Fruit fly (Drosophila melanogaster): Measurements from ENCODE around the gene mRpL22.

mRpL22 gene

dm6 chrX:16811213-16811749 lies 27.5 kb downstream of the mRpL22 start, which contains the start of gene CG4829 (continued):
- TF ChIP-seq CG9876 (GFP tag; optimal IDR thresholded peaks at IDR 0.05) (peak; percentile 31), NfI (GFP tag; optimal IDR thresholded peaks at IDR 0.05) (peak; percentile 91), run (tag; optimal IDR thresholded peaks at IDR 0.05) (peak; percentile 77), CG17568 (GFP tag; optimal IDR thresholded peaks at IDR 0.05) (peak; percentile 75), Nf-YB (GFP tag; optimal IDR thresholded peaks at IDR 0.05) (peak; percentile 62), chinmo (GFP tag; IDR thresholded peaks at IDR 0.05; ENCODE audit: partially characterized antibody) (no peak), zen (tag; optimal IDR thresholded peaks at IDR 0.05) (peak; percentile 79), Meics (GFP tag; optimal IDR thresholded peaks at IDR 0.05) (peak; percentile 86), grau (tag; optimal IDR thresholded peaks at IDR 0.05) (peak; percentile 87), chm (GFP tag; IDR thresholded peaks at IDR 0.05) (peak; percentile 87; the same call in 1 of the 2 replicates), Nf-YA (GFP tag; IDR thresholded peaks at IDR 0.05) (peak; percentile 72), CG4360 (GFP tag; IDR thresholded peaks at IDR 0.05) (peak; percentile 50), Opbp (GFP tag; IDR thresholded peaks at IDR 0.05; ENCODE audit: partially characterized antibody) (no peak), MBD-R2 (GFP tag; IDR thresholded peaks at IDR 0.05) (peak; percentile 68), CG3838 (GFP tag; optimal IDR thresholded peaks at IDR 0.05) (peak; percentile 45), Bgb (GFP tag; IDR thresholded peaks at IDR 0.05; ENCODE audit: partially characterized antibody) (no peak), ken (GFP tag; IDR thresholded peaks at IDR 0.05) (peak; percentile 81), CG7372 (GFP tag; IDR thresholded peaks at IDR 0.05) (peak; percentile 79), Mrtf (GFP tag; IDR thresholded peaks at IDR 0.05) (peak; percentile 87), gce (GFP tag; IDR thresholded peaks at IDR 0.05) (peak; percentile 86; the same call in 2 of the 3 replicates), Rfx (GFP tag; IDR thresholded peaks at IDR 0.05) (peak; percentile 94), sisA (GFP tag; IDR thresholded peaks at IDR 0.05) (peak; percentile 92), NC2β (GFP tag; optimal IDR thresholded peaks at IDR 0.05) (peak; percentile 66), yki (optimal IDR thresholded peaks at IDR 0.05) (no peak), trh (GFP tag; optimal IDR thresholded peaks at IDR 0.05) (peak; percentile 46), Sin3A (optimal IDR thresholded peaks at IDR 0.05) (no peak), CG11247 (GFP tag; IDR thresholded peaks at IDR 0.05) (peak; percentile 86), en (GFP tag; optimal IDR thresholded peaks at IDR 0.05) (peak; percentile 80), E2f1 (GFP tag; IDR thresholded peaks at IDR 0.05) (peak; percentile 85), Hand (GFP tag; optimal IDR thresholded peaks at IDR 0.05) (peak; percentile 67), CG9215 (GFP tag; IDR thresholded peaks at IDR 0.05) (peak; percentile 77), CG10321 (GFP tag; IDR thresholded peaks at IDR 0.05) (peak; percentile 15; the same call in 1 of the 2 replicates), lov (optimal IDR thresholded peaks at IDR 0.05) (no peak), lov (GFP tag; IDR thresholded peaks at IDR 0.05) (peak; percentile 83; the same call in 2 of the 3 replicates), CG14667 (GFP tag; IDR thresholded peaks at IDR 0.05) (peak; percentile 64), h (optimal IDR thresholded peaks at IDR 0.05) (no peak), nom (GFP tag; optimal IDR thresholded peaks at IDR 0.05) (no peak), mam (GFP tag; optimal IDR thresholded peaks at IDR 0.05) (peak; percentile 83), Hr78 (GFP tag; optimal IDR thresholded peaks at IDR 0.05) (peak in 1 of 2 experiments; percentile 61), CG18619 (GFP tag; optimal IDR thresholded peaks at IDR 0.05) (peak; percentile 79), Asciz (GFP tag; optimal IDR thresholded peaks at IDR 0.05) (peak; percentile 79), CG13775 (GFP tag; optimal IDR thresholded peaks at IDR 0.05) (peak; percentile 60), CG43689 (GFP tag; IDR thresholded peaks at IDR 0.05) (peak; percentile 70), Abd-B (GFP tag; optimal IDR thresholded peaks at IDR 0.05) (peak; percentile 69), dan (GFP tag; IDR thresholded peaks at IDR 0.05) (no peak), ac (GFP tag; optimal IDR thresholded peaks at IDR 0.05) (peak; percentile 12), lbe (GFP tag; optimal IDR thresholded peaks at IDR 0.05) (no peak), sna (GFP tag; IDR thresholded peaks at IDR 0.05; ENCODE audit: partially characterized antibody) (no peak), tna (GFP tag; IDR thresholded peaks at IDR 0.05; ENCODE audit: partially characterized antibody) (no peak), CG18011 (GFP tag; optimal IDR thresholded peaks at IDR 0.05) (peak; percentile 52), gro (GFP tag; optimal IDR thresholded peaks at IDR 0.05) (peak; percentile 85)

All from whole organism, embryonic.